Worm (Caenorhabditis elegans) whole organism, mixed stage, embryonic: Measurements from ENCODE around the gene F07E5.7.

Experiments
- M03D4.4 ChIP-seq: sonication (generic microtip); optimal IDR thresholded peaks from 2 replicates; lab custom pipeline; 2017; ENCODE audit warnings: mild to moderate bottlenecking, missing genetic modification characterization, missing compliant biosample characterization
- bed-3 ChIP-seq: fragments of 200-800 bp; sonication (Bioruptor generic); optimal IDR thresholded peaks from 3 replicates; lab custom pipeline; 2018; ENCODE audit warnings: mild to moderate bottlenecking, missing genetic modification characterization, moderate library complexity, missing compliant biosample characterization
- blmp-1 ChIP-seq: fragments of 150-350 bp; optimal IDR thresholded peaks from 2 replicates; lab custom pipeline; 2014; ENCODE audit warnings: missing biosample characterization, missing genetic modification characterization
- ceh-39 ChIP-seq: fragments of 150-350 bp; optimal IDR thresholded peaks from 2 replicates; lab custom pipeline; 2014; ENCODE audit warnings: missing biosample characterization, missing genetic modification characterization
- ceh-43 ChIP-seq: fragments of 200-800 bp; sonication (Bioruptor generic); optimal IDR thresholded peaks from 2 replicates; lab custom pipeline; 2018; ENCODE audit warnings: mild to moderate bottlenecking, missing genetic modification characterization, moderate library complexity, missing compliant biosample characterization
- ceh-83 ChIP-seq: fragments of 200-800 bp; sonication (Bioruptor generic); optimal IDR thresholded peaks from 2 replicates; lab custom pipeline; 2018; ENCODE audit warnings: mild to moderate bottlenecking, missing genetic modification characterization, missing compliant biosample characterization
- ces-1 ChIP-seq: fragments of 150-350 bp; optimal IDR thresholded peaks from 2 replicates; lab custom pipeline; 2014; ENCODE audit warnings: missing biosample characterization, missing genetic modification reagents, missing genetic modification characterization
- cnd-1 ChIP-seq: fragments of 200-800 bp; sonication (Bioruptor generic); optimal IDR thresholded peaks from 2 replicates; lab custom pipeline; 2018; ENCODE audit warnings: mild to moderate bottlenecking, missing genetic modification characterization, missing compliant biosample characterization
- drap-1 ChIP-seq: fragments of 200-800 bp; sonication (Bioruptor generic); optimal IDR thresholded peaks from 3 replicates; lab custom pipeline; 2018; ENCODE audit warnings: mild to moderate bottlenecking, missing genetic modification characterization, missing compliant biosample characterization
- elt-1 ChIP-seq: sonication (generic microtip); optimal IDR thresholded peaks from 2 replicates; lab custom pipeline; 2017; ENCODE audit warnings: missing genetic modification characterization, mild to moderate bottlenecking, missing compliant biosample characterization, antibody characterized with exemption, moderate library complexity, borderline replicate concordance; ENCODE audit not compliant: insufficient read depth
- elt-3 ChIP-seq: fragments of 150-350 bp; optimal IDR thresholded peaks from 2 replicates; lab custom pipeline; 2014; ENCODE audit warnings: missing biosample characterization, missing genetic modification characterization
- flh-1 ChIP-seq: fragments of 200-800 bp; sonication (Bioruptor generic); optimal IDR thresholded peaks from 2 replicates; lab custom pipeline; 2018; ENCODE audit warnings: mild to moderate bottlenecking, missing genetic modification characterization, moderate library complexity, missing compliant biosample characterization
- ham-2 ChIP-seq: fragments of 200-800 bp; sonication (Bioruptor generic); optimal IDR thresholded peaks from 2 replicates; lab custom pipeline; 2018; ENCODE audit warnings: mild to moderate bottlenecking, missing genetic modification characterization, missing compliant biosample characterization
- hlh-1 ChIP-seq: fragments of 150-350 bp; optimal IDR thresholded peaks from 2 replicates; lab custom pipeline; 2014; ENCODE audit warnings: missing biosample characterization, missing genetic modification reagents, missing genetic modification characterization
- lin-13 ChIP-seq: fragments of 150-350 bp; optimal IDR thresholded peaks from 2 replicates; lab custom pipeline; 2014; ENCODE audit warnings: missing biosample characterization, missing genetic modification characterization
- lin-32 ChIP-seq: fragments of 200-800 bp; sonication (Bioruptor generic); optimal IDR thresholded peaks from 2 replicates; lab custom pipeline; 2018; ENCODE audit warnings: mild to moderate bottlenecking, missing genetic modification characterization, missing compliant biosample characterization
- lsy-2 ChIP-seq: fragments of 150-350 bp; optimal IDR thresholded peaks from 2 replicates; lab custom pipeline; 2014; ENCODE audit warnings: missing biosample characterization, missing genetic modification characterization
- mab-5 ChIP-seq: fragments of 150-350 bp; optimal IDR thresholded peaks from 2 replicates; lab custom pipeline; 2014; ENCODE audit warnings: missing biosample characterization, missing genetic modification characterization
- mep-1 ChIP-seq: fragments of 150-350 bp; optimal IDR thresholded peaks from 2 replicates; lab custom pipeline; 2017; ENCODE audit warnings: missing biosample characterization, missing genetic modification reagents, missing genetic modification characterization, inconsistent platforms
- mls-2 ChIP-seq: sonication (generic microtip); optimal IDR thresholded peaks from 2 replicates; lab custom pipeline; 2016; ENCODE audit warnings: mild to moderate bottlenecking, missing genetic modification characterization, moderate library complexity, missing compliant biosample characterization
- nhr-12 ChIP-seq: fragments of 150-350 bp; optimal IDR thresholded peaks from 2 replicates; lab custom pipeline; 2014; ENCODE audit warnings: missing biosample characterization, missing genetic modification characterization
- nhr-2 ChIP-seq: fragments of 150-350 bp; optimal IDR thresholded peaks from 2 replicates; lab custom pipeline; 2014; ENCODE audit warnings: missing biosample characterization, missing genetic modification characterization
- nhr-237 ChIP-seq: fragments of 150-350 bp; optimal IDR thresholded peaks from 2 replicates; lab custom pipeline; 2014; ENCODE audit warnings: missing biosample characterization, missing genetic modification characterization
- nhr-28 ChIP-seq: fragments of 150-350 bp; optimal IDR thresholded peaks from 2 replicates; lab custom pipeline; 2014; ENCODE audit warnings: missing biosample characterization, missing genetic modification characterization
- nhr-76 ChIP-seq: sonication (generic microtip); optimal IDR thresholded peaks from 2 replicates; lab custom pipeline; 2017; ENCODE audit warnings: missing biosample characterization, missing genetic modification characterization
- pha-4 ChIP-seq: fragments of 150-350 bp; optimal IDR thresholded peaks from 2 replicates; lab custom pipeline; 2018; ENCODE audit warnings: missing biosample characterization, missing genetic modification reagents, missing genetic modification characterization
- sem-2 ChIP-seq: fragments of 200-800 bp; sonication (Bioruptor generic); optimal IDR thresholded peaks from 2 replicates; lab custom pipeline; 2018; ENCODE audit warnings: mild to moderate bottlenecking, missing genetic modification characterization, missing compliant biosample characterization
- snpc-4 ChIP-seq: fragments of 150-350 bp; optimal IDR thresholded peaks from 2 replicates; lab custom pipeline; 2014; ENCODE audit warnings: missing biosample characterization, missing genetic modification characterization
- sptf-1 ChIP-seq: sonication (generic microtip); optimal IDR thresholded peaks from 2 replicates; lab custom pipeline; 2017; ENCODE audit warnings: mild to moderate bottlenecking, missing genetic modification characterization, moderate library complexity, missing compliant biosample characterization
- tbx-8 ChIP-seq: fragments of 200-800 bp; sonication (Bioruptor generic); optimal IDR thresholded peaks from 2 replicates; lab custom pipeline; 2018; ENCODE audit warnings: mild to moderate bottlenecking, missing genetic modification characterization, moderate library complexity, missing compliant biosample characterization
- unc-120 ChIP-seq: sonication (generic microtip); optimal IDR thresholded peaks from 2 replicates; lab custom pipeline; 2017; ENCODE audit warnings: missing genetic modification characterization, missing compliant biosample characterization; ENCODE audit not compliant: poor library complexity, severe bottlenecking
- unc-39 ChIP-seq: fragments of 150-350 bp; optimal IDR thresholded peaks from 2 replicates; lab custom pipeline; 2014; ENCODE audit warnings: missing biosample characterization, missing genetic modification characterization
- unc-62 ChIP-seq: fragments of 150-350 bp; optimal IDR thresholded peaks from 2 replicates; lab custom pipeline; 2014; ENCODE audit warnings: missing biosample characterization, missing genetic modification reagents, missing genetic modification characterization
- zip-8 ChIP-seq: fragments of 150-350 bp; optimal IDR thresholded peaks from 2 replicates; lab custom pipeline; 2014; ENCODE audit warnings: missing biosample characterization, missing genetic modification characterization
- ztf-11 ChIP-seq: fragments of 150-350 bp; optimal IDR thresholded peaks from 2 replicates; lab custom pipeline; 2014; ENCODE audit warnings: missing biosample characterization, missing genetic modification characterization

Gene F07E5.7

DNA sequence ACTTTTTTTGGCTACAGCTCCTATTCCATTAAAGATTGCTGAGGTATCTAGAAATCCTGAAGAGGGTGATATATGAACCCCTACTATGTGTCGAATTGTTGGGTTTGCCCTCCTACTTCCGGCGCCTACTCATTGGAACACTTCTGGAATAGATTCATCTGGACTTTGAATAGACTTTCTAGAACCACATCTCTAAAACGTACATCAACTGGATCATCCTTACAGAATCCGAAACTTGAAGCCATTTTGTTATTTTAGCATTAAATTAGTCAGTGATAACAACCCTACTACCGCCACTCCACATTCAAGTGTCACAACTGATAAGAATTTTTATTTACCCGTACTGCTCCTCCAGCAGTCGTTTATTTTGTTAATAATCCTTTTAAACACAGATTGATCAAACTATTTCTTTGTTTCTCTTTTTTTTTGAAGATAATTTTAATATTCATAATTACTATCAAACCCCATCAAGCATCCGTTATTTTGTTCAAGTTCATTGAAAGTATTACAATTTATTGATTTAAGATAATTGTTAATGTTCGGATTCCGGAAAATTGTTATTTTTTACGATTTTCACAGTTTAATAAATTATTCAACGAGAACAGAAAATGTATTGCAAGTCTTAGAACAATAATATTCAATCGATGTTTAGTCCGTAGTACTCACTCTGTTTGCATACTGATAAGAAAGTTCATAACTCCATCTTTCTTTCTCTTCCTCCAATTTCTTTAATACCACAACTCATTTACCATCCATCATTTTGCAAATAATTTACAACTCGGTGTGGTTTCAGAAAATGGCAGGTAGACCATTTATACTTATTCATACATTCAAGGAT, 28.0 kb upstream of the F07E5.7 start, which contains the start of gene math-42:
Gene math-42, plus strand, starts transcription at position 788 of the 838 bp plus-strand sequence.
- TF ChIP-seq sptf-1 (tag; lab: Kevin White, UChicago) = no peak

DNA sequence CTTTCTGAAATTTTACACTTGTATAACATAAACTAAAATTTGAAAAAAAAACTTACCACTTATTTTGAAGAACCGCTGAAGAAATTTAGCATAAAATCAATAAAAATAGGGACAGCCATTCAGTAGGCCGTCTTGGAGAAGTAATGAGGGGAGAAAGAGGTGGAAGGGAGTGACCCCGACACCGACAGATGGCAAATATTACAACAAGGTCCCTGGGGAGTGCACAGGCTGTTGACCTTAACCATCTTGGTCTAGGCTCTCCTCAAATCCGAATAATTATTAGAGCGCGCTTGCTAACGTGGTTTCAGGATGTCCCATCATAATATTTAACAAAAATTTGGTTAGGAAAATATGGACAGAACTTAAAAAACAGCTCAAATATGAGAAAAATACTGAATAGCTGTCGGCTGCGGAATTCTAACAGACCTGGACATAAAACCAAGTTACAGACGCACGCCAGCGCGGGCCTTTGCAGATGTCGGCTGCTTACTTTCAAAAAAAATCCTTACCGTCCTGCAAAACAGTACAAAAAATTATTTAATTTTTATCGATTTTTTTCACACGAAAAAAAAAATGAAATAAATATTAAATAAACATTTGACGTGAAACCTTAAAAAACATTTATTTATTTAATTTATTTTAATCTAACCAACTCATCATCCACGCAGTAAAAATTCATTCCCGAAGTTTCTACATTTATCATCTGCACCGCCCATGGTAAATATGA, 23.8 kb upstream of the F07E5.7 start, which contains the start of gene T16A1.2:
Gene T16A1.2, plus strand, starts transcription at position 677 of the 727 bp plus-strand sequence.
- peak; percentile 68 for TF ChIP-seq nhr-2 (tag; lab: Kevin White, UChicago)
- TF ChIP-seq cnd-1 (tag; lab: Kevin White, UChicago) = peak; percentile 74
- no peak for TF ChIP-seq sptf-1 (tag; lab: Kevin White, UChicago)

DNA sequence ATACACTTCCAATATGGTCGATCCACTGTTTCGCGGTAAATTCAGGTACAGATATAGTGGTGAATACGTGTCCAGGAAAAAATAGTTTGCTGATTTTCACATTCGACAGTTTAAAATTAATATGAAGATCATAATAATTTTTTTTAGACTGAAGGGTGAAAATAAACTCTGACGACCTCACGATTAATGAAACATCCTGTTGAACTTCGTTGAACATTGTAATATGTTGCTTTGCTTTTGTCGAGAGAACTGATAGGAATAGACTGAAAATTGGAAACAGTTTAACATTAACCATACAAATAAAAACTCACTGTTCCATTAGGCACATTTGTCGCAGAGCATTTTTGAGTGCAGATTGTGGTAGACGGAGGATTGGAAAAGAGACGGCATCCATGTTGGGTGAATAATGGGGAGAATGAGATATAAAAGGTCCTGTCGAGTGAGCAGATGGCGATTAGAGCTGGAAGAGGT, 22.2 kb upstream of the F07E5.7 start, which contains the start of gene fbxb-37:
Gene fbxb-37, minus strand, starts transcription at position 421 of the 471 bp plus-strand sequence.
- TF ChIP-seq pha-4 (tag; lab: Kevin White, UChicago) (no peak), sptf-1 (tag; lab: Kevin White, UChicago) (no peak), nhr-2 (tag; lab: Kevin White, UChicago) (peak; percentile 26), zip-8 (no peak), unc-120 (tag; lab: Kevin White, UChicago) (no peak), mls-2 (no peak)

DNA sequence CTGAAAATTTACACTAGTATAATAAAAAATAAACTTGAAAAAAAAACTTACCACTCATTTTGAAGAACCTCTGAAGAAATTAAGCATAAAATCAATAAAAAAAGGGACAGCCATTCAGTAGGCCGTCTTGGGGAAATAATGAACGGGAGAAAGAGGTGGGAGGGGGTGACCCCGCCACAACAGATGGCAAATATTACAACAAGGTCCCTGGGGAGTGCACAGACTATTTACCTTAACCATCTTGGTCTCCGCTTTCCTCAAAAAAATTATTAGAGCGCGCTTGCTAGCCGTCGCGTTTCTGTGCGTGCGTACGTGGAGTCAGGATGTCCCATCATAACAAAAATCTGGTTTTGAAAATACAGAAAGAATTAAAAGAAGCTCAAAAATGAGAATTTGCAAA, 20.6 kb upstream of the F07E5.7 start, which contains the start of gene T16A1.10:
Gene T16A1.10, minus strand, starts transcription at position 123 of the 400 bp plus-strand sequence.
- TF ChIP-seq nhr-28 (tag; lab: Kevin White, UChicago) (no peak), unc-120 (tag; lab: Kevin White, UChicago) (no peak), mep-1 (tag; lab: Kevin White, UChicago) (no peak), ceh-83 (GFP tag; lab: Kevin White, UChicago) (no peak), drap-1 (GFP tag; lab: Kevin White, UChicago) (no peak), snpc-4 (tag; lab: Kevin White, UChicago) (no peak), ztf-11 (no peak), nhr-76 (no peak), lin-13 (tag; lab: Kevin White, UChicago) (peak; percentile 2), bed-3 (GFP tag; lab: Kevin White, UChicago) (no peak), tbx-8 (GFP tag; lab: Kevin White, UChicago) (no peak), elt-1 (tag; lab: Kevin White, UChicago) (no peak), ces-1 (GFP tag; lab: Kevin White, UChicago) (no peak), blmp-1 (no peak), ceh-39 (tag; lab: Kevin White, UChicago) (no peak), mls-2 (no peak), sem-2 (GFP tag; lab: Kevin White, UChicago) (no peak), cnd-1 (tag; lab: Kevin White, UChicago) (peak; percentile 62), flh-1 (GFP tag; lab: Kevin White, UChicago) (no peak), pha-4 (tag; lab: Kevin White, UChicago) (no peak), mab-5 (tag; lab: Kevin White, UChicago) (no peak), lin-32 (GFP tag; lab: Kevin White, UChicago) (peak; percentile 82), M03D4.4 (no peak), unc-39 (tag; lab: Kevin White, UChicago) (no peak), zip-8 (no peak), unc-62 (GFP tag; lab: Kevin White, UChicago) (no peak), sptf-1 (tag; lab: Kevin White, UChicago) (no peak), elt-3 (no peak), ham-2 (GFP tag; lab: Kevin White, UChicago) (no peak), nhr-2 (tag; lab: Kevin White, UChicago) (no peak), lsy-2 (tag; lab: Kevin White, UChicago) (no peak), nhr-237 (tag; lab: Kevin White, UChicago) (no peak), nhr-12 (tag; lab: Kevin White, UChicago) (no peak), hlh-1 (tag; lab: Kevin White, UChicago) (peak; percentile 1), ceh-43 (GFP tag; lab: Kevin White, UChicago) (no peak)
